Worm (Caenorhabditis elegans) whole organism, L4 larva: ENCODE measurements around the gene Y39A3B.8.
A peak's percentile ranks its signal among the peaks of the same experiment; 100 is the strongest.

ENCODE experiments used
- R02D3.7 ChIP-seq: fragments of 150-350 bp; sonication (generic microtip); optimal IDR thresholded peaks from 3 replicates; lab custom pipeline; 2014; ENCODE audit warnings: missing biosample characterization, missing genetic modification characterization
- Y5F2A.4 ChIP-seq: fragments of 200-800 bp; sonication (Bioruptor generic); optimal IDR thresholded peaks from 2 replicates; lab custom pipeline; 2018; ENCODE audit warnings: mild to moderate bottlenecking, missing genetic modification characterization, missing compliant biosample characterization
- ceh-82 ChIP-seq: sonication (generic microtip); optimal IDR thresholded peaks from 2 replicates; lab custom pipeline; 2017; ENCODE audit warnings: missing biosample characterization, missing genetic modification characterization
- egl-27 ChIP-seq: sonication (generic microtip); optimal IDR thresholded peaks from 3 replicates; lab custom pipeline; 2017; ENCODE audit warnings: missing biosample characterization, missing genetic modification reagents, missing genetic modification characterization
- madf-9 ChIP-seq: fragments of 200-800 bp; sonication (Bioruptor generic); conservative IDR thresholded peaks from 2 replicates; pipeline ENCODE4 v1.3.6; 2022; ENCODE audit warnings: missing genetic modification reagents, missing genetic modification characterization, missing compliant biosample characterization
- mdl-1 ChIP-seq, 2 experiments: fragments of 150-350 bp in 1 of 2; sonication (generic microtip) in 1 of 2; optimal IDR thresholded peaks; 2 replicates each; lab custom pipeline; 2014 to 2017; ENCODE audit warnings: missing biosample characterization in 2 of 2, missing genetic modification characterization in 2 of 2
- mxl-3 ChIP-seq: fragments of 200-800 bp; sonication (Bioruptor generic); optimal IDR thresholded peaks from 2 replicates; lab custom pipeline; 2018; ENCODE audit warnings: mild to moderate bottlenecking, missing genetic modification characterization, missing compliant biosample characterization
- nhr-11 ChIP-seq: fragments of 150-350 bp; optimal IDR thresholded peaks from 2 replicates; lab custom pipeline; 2014; ENCODE audit warnings: missing biosample characterization, missing genetic modification characterization
- skn-1 ChIP-seq: fragments of 150-350 bp; optimal IDR thresholded peaks from 2 replicates; lab custom pipeline; 2014; ENCODE audit warnings: missing biosample characterization, missing genetic modification characterization
- tra-1 ChIP-seq: fragments of 200-800 bp; sonication (Bioruptor generic); IDR thresholded peaks from 2 replicates; pipeline ENCODE4 v1.3.6; 2022; ENCODE audit warnings: missing genetic modification reagents, missing genetic modification characterization, missing compliant biosample characterization
- unc-39 ChIP-seq: sonication (generic microtip); optimal IDR thresholded peaks from 2 replicates; lab custom pipeline; 2017; ENCODE audit warnings: missing biosample characterization, missing genetic modification characterization
- ztf-11 ChIP-seq: fragments of 150-350 bp; optimal IDR thresholded peaks from 2 replicates; lab custom pipeline; 2014; ENCODE audit warnings: missing biosample characterization, missing genetic modification characterization

DNA sequence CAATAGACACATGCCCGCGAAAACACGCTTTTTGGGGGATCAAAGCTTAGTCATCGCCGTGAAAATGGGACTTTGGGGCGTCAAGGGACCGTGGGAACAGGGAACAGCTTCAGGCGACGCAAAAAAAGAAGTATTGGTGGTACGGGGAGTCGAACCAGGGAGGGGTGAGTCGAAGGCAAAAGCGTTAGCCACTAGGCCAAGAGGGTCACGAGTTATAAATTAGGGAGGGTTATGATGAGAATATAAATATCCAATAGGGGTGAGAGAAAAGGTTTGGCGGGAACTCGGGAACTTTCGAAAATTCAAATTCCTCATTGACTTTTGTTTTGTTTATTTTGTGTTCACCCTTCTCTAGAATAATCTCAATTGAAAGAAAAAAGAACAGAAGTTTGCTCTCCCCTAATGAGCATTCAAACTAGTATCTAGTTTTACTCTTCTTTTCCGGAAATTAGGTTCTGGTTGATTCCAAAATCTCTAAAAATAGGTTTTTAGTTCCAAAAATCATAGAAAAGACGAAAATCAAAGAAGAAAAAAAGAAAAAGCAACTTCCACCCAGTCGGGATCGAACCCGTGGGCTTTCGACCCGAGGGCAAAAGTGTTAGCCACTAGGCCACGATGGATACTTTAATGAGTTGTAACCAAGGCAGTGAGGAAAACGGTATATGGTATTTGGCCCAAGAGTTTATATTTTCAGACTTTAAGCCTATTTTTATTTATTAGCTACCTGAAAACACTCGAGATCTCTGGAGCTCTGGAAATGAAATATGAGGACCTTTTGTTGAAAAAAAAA is 43.2 kb downstream of the Y39A3B.8 start:
- TF ChIP-seq skn-1 (tag; lab: Kevin White, UChicago) (no peak), ztf-11 (tag; lab: Kevin White, UChicago) (no peak), mdl-1 (tag; optimal IDR thresholded peaks at IDR 0.05; lab: Kevin White, UChicago) (no peak), tra-1 (GFP tag; lab: Robert Waterston, UW) (0 out of 2 replicates have a peak, but pooled peaks have one; percentile 36), nhr-11 (tag; lab: Kevin White, UChicago) (no peak), mxl-3 (no peak), madf-9 (peak; percentile 65), ceh-82 (tag; lab: Kevin White, UChicago) (no peak), unc-39 (tag; lab: Kevin White, UChicago) (no peak), R02D3.7 (tag; lab: Kevin White, UChicago) (no peak), Y5F2A.4 (GFP tag; lab: Kevin White, UChicago) (no peak), egl-27 (tag; lab: Kevin White, UChicago) (no peak)
